Fruit fly (Drosophila melanogaster) Kc167 (cell line): Measurements from ENCODE around the gene CG42342.

Experiments
- Myc ChIP-seq: fragments of >200 bp; optimal IDR thresholded peaks from 2 replicates; lab custom pipeline; 2017; ENCODE audit warnings: missing external identifiers
- Sin3A ChIP-seq: fragments of >200 bp; optimal IDR thresholded peaks from 2 replicates; lab custom pipeline; 2018; ENCODE audit warnings: missing external identifiers
- h ChIP-seq: fragments of >200 bp; optimal IDR thresholded peaks from 3 replicates; lab custom pipeline; 2018; ENCODE audit warnings: missing external identifiers
- insv ChIP-seq: fragments of >200 bp; optimal IDR thresholded peaks from 3 replicates; lab custom pipeline; 2018; ENCODE audit warnings: missing external identifiers
- psq ChIP-seq: fragments of >200 bp; optimal IDR thresholded peaks from 2 replicates; lab custom pipeline; 2017; ENCODE audit warnings: missing external identifiers
- ttk ChIP-seq: sonication (Bioruptor generic); optimal IDR thresholded peaks from 2 replicates; lab custom pipeline; 2017; ENCODE audit warnings: missing external identifiers

The CG42342 gene

DNA sequence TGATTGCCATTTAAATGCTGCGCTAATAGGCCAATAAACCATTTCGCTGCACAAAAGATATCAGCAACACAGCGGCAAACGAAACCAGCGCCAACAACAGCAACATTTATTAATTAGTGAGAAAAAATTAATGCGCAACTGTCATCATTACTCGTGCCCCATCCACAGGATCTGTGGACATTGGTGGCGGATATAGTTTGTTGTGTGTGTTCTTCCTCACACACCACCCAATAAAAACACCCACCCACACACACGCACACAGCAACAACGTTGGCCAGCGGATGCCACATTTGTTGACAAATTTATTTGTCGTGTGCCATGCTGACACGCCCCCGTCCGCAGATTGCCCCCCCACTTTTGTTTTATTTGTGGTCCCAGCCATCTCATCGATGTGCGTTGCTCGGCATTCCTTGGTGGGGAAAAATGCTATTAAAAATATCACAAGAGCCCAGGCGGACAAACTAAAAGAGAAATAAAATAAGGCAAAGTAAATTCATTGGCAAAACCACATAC is 15.6 kb downstream of the CG42342 start:
- TF ChIP-seq Sin3A (lab: Kevin White, UChicago) (no peak), insv (lab: Kevin White, UChicago) (no peak), ttk (no peak), Myc (lab: Kevin White, UChicago) (no peak), h (lab: Kevin White, UChicago) (no peak), psq (no peak)

DNA sequence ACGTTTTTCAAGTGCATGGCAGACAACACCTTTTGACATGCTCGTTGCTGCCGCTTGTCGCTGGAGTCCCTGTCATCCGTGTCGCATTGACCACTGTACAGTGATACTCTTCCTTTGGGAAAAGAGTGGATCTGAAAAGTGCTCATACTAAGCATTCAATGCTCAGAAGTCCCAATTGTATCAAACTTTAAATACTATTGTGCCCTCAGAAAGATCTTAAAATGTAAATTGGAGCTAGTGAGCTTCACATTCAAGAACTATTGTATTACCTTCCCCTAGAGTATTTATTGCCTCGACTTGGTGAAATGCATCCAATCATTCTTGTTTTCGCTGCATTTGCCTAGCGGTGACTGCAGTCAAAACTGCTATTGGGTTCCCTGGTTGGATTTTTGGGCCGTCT is 20.8 kb downstream of the CG42342 start:
- TF ChIP-seq Sin3A (lab: Kevin White, UChicago) (no peak), ttk (no peak), insv (lab: Kevin White, UChicago) (no peak), psq (no peak), Myc (lab: Kevin White, UChicago) (no peak)

DNA sequence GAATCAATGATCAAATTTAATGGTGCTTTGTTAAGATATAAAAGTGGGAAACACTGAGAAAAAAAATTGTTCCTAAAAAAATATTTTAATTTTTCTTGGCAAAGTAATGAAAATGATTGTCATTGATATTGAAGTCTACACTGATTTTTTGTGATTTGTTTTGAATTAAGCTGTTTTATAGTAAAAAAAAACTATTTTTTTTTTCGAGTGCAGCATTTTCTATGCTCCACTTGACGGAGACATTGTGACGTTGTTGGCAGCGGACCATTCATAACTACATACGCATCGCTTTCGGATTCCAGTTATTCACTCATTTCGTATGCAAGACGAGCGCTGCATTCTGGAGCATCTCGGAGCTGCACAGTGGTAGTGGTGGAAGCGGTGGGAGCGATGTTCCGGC is 21.6 kb downstream of the CG42342 start:
- TF ChIP-seq h (lab: Kevin White, UChicago) (no peak), insv (lab: Kevin White, UChicago) (no peak), Sin3A (lab: Kevin White, UChicago) (no peak), ttk (no peak), psq (no peak), Myc (lab: Kevin White, UChicago) (no peak)

DNA sequence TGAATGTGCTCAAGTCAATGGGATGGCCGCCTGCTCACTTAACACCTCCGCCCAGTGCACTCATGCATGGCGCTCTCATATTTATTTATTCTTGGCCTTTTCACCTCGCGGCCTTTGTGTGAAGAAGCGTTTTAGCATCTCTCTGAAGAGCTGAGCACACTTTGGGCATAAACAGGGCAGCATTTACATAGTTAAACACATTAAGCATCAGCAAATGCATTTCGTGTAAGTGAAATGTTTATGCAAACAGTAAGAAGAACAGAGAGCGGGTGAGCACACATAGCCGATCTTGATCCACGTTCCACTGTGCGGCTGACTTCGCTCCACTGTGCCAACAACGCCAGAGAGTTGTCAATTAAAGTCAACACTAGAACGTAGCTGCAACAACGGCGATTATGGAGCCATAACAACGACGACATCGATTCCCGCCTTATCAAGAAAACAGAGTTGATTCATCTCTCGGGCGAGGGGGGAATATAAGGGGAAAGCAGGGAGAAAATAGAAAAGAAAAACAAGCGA is 22.1 kb downstream of the CG42342 start:
- no peak for TF ChIP-seq Myc (lab: Kevin White, UChicago)
- no peak for TF ChIP-seq Sin3A (lab: Kevin White, UChicago)
- no peak for TF ChIP-seq insv (lab: Kevin White, UChicago)

DNA sequence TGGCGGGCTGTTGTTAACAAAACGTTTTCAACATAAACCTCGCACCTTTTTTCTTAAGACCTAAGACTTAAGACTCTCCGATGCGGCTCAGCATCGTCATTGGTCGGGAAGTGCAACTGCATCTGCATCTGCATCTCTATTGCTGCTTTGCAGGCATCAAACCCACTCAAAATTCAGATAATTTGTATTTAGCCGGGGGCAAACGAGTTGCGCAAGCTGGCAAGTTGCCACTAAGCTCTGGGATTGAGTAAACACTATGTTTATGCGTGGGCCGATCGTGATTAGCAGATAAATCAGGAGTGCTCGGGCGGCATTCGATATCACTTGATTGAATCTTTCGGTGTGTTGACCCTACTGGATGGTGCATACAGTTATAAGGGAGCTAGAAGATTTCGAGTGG is 23.0 kb downstream of the CG42342 start:
- no peak for TF ChIP-seq ttk
- no peak for TF ChIP-seq psq
- TF ChIP-seq insv (lab: Kevin White, UChicago) = no peak
- TF ChIP-seq h (lab: Kevin White, UChicago) = no peak
- TF ChIP-seq Myc (lab: Kevin White, UChicago) = no peak
- TF ChIP-seq Sin3A (lab: Kevin White, UChicago) = no peak

DNA sequence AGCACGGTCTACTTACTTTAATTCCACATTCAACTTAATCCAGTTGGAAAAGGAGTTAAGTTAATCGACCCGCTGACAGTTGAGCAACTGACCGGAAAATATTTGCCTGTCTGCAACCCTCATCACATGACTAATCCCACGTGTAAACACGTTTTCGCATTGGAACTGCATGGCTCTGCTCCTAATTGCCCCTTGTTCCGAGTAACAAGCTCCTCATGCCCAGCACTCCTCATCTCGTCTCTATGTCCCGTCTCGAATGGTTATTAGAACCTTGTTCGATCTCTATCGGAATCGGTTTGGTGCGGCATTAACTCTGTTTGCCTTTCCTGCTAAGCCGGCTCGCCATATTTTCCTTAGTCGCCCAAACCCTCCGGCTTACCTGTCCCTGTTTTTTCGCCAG is 23.7 kb downstream of the CG42342 start:
- no peak for TF ChIP-seq Sin3A (lab: Kevin White, UChicago)

DNA sequence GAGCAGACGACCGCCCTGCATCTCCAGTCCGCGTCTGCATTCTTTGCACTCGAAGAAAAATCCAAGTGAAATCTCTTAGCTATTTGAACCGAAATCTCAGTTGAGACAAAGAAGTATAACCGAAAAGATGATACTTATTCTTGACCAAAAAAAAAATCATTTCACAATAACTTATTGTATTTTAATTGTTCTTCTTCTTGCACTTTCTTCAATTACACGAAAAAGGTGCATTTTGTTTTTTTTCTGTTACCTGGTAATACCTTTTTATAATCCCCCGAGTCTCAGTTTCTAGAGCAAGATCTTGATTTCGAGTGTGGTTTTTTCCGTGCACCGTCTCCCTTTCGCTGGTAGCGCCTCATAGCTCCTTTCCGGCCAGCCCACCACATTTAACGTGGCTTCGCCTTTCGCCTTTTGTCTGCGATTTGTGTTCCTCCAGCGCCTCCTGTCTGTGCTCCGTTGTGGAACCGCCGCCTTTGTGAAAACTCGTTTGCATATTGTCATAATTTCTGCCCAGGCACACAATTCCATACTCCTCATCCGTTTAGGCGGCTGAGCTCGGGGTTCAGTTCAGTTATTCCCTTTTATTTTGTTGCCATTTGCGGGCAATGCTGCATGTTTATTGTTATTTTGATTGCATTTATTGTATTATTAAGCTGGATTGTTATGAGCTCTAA is 24.3 kb downstream of the CG42342 start:
- TF ChIP-seq ttk (no peak), Myc (lab: Kevin White, UChicago) (no peak), psq (no peak), Sin3A (lab: Kevin White, UChicago) (no peak), insv (lab: Kevin White, UChicago) (no peak), h (lab: Kevin White, UChicago) (no peak)

DNA sequence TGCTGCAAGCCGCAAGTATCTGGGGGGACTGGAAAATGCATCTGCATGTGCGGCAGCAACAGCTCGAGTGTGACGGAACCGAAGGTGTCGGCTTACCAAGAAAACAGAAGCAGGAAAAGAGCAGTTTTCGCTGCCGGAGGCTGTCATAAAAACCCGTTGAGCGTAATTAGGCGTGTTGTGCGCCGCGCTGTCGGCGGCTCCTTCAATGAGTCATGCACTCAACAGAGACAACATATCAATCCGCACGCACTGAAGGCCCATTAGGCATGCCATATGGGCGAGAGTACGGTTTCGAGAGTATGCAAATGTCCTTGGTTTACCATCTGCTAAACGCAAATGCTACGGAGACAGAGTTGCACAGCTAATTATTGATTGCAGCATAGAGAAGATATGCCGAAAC is 25.9 kb downstream of the CG42342 start:
- TF ChIP-seq psq = no peak
- no peak for TF ChIP-seq Sin3A (lab: Kevin White, UChicago)
- no peak for TF ChIP-seq Myc (lab: Kevin White, UChicago)
- TF ChIP-seq h (lab: Kevin White, UChicago) = no peak
- TF ChIP-seq insv (lab: Kevin White, UChicago) = no peak
- no peak for TF ChIP-seq ttk

DNA sequence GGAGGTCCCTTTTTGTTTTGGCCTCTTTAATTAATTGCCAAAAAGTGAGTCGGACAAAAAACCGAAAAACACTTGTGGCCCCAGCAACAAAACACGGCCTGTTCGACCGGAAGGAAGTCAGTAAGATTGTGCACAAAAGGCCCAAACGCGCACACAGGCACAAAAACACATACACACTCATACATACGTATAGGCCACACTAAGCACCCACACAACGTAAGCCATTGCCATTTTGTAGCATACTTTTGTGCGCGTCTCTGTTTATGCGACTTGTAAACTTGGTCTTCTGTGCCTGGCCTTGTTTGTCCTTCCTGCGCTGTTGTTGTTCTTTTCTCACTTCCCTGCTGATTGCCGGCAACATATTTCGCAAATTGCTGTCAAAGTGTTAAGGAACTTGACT is 27.9 kb downstream of the CG42342 start:
- TF ChIP-seq h (lab: Kevin White, UChicago) = no peak

DNA sequence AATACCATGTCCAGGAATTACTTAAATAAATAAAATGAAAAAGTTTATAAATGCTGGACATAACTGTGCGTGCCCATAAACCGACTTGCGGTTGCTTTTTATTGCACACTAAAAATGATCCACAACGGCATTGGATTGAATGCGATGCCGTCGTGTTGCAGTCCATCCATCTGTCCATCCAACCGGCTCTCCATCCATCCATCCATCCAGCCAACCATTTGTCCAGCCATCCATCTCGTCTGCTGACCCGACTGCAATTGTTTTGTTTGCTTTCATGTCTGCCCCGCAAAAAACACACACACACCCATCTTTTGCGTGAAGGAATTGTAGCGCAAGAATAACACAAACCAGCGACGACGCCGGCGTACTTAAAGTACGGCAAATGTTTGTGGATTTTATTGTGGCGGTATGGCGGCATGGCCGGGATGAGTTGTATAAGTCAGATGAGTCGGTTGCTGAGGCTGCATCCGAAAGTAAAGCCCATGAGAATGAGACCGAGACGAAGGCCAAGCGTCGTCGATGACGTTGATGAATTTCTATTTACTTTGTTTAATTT is 31.3 kb downstream of the CG42342 start:
- TF ChIP-seq ttk = no peak
- no peak for TF ChIP-seq h (lab: Kevin White, UChicago)
- TF ChIP-seq Myc (lab: Kevin White, UChicago) = no peak
- no peak for TF ChIP-seq psq
- no peak for TF ChIP-seq insv (lab: Kevin White, UChicago)
- no peak for TF ChIP-seq Sin3A (lab: Kevin White, UChicago)

DNA sequence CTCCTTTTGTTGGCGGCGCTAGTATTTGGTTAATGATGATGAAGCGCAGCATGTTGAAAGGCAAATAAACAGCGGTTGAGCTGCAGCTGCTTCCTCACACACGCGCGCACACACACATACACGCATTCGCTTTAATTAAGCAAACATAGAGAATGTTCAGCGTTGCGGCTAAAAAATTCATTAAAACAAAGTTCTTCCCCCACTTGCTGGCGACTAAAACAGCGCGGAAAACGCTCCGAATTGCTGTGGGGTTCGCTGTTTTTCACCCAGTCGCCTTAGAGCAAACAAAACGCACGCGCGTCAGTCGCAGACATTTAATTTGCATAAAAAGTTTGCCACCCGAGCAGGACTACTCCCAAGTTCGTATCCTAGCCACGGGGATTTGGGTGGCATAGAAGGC is 34.7 kb downstream of the CG42342 start:
- TF ChIP-seq psq (no peak), h (lab: Kevin White, UChicago) (no peak), ttk (no peak), Myc (lab: Kevin White, UChicago) (no peak), Sin3A (lab: Kevin White, UChicago) (no peak), insv (lab: Kevin White, UChicago) (no peak)

DNA sequence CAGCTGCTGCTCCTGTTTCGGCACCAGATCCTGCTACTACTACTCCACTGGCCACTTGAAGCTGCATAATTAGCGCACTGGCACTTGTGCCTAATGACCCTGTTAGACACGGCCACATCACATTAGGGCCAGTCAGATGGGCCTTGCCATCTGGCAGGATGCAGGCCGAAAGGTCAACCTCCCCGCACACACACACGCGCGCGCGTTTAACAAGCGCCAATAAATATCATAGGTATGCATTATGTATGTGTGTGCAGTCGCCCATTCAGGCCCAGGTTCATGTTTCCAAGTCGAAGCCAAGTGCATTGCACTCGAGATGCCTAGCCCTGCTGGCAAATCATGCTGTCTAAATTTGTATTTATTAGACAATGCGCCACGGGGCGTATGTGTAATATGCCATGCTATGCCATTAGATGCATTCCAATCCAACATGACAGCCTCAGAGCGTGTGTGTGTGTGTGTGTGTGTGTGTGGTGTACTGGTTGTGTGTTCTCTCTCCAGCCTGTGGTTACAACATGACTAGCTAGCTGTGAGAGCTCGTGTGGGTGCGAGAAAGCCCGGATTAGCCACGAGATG is 36.4 kb downstream of the CG42342 start:
- TF ChIP-seq psq (no peak), insv (lab: Kevin White, UChicago) (no peak), Myc (lab: Kevin White, UChicago) (no peak), Sin3A (lab: Kevin White, UChicago) (no peak), h (lab: Kevin White, UChicago) (no peak), ttk (no peak)

DNA sequence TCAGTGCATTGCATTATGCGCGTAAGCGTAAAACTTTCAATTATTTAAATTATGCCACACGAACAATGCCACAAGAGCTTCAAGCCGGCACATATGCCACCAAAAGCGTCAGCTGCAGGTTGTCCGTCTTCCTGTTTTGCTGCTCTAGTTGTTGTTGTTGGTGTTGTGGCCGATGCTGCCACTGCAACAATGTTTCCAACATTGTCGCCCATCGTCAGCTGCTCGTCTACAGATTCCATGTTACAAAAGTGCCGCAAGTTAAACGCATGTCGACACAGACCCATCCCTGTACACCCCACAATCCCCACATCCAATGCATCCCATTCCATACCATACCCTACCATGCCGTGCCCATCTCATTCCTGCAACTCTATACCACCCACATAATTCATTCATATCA is 38.7 kb downstream of the CG42342 start:
- TF ChIP-seq h (lab: Kevin White, UChicago) = no peak
- TF ChIP-seq Myc (lab: Kevin White, UChicago) = no peak
- TF ChIP-seq ttk = no peak
- TF ChIP-seq psq = no peak
- no peak for TF ChIP-seq insv (lab: Kevin White, UChicago)
- no peak for TF ChIP-seq Sin3A (lab: Kevin White, UChicago)
